Fruit fly (Drosophila melanogaster) whole organism, embryonic: ENCODE measurements around the gene bb8.

Experiments
- B-H2 ChIP-seq: fragments of 200-800 bp; sonication (Bioruptor generic); optimal IDR thresholded peaks from 2 replicates; lab custom pipeline; 2018; ENCODE audit warnings: missing biosample characterization, mild to moderate bottlenecking, missing genetic modification characterization
- Bteb2 ChIP-seq: fragments of 200-800 bp; sonication (Bioruptor generic); optimal IDR thresholded peaks from 2 replicates; lab custom pipeline; 2016; ENCODE audit warnings: missing biosample characterization, missing genetic modification characterization
- C15 ChIP-seq: fragments of 200-800 bp; sonication (Bioruptor generic); IDR thresholded peaks from 3 replicates; pipeline ENCODE4 v1.3.6; 2022; ENCODE audit warnings: missing biosample characterization, missing genetic modification characterization
- CG10147 ChIP-seq: fragments of 200-800 bp; sonication (Bioruptor generic); optimal IDR thresholded peaks from 2 replicates; lab custom pipeline; 2019; ENCODE audit warnings: missing biosample characterization, mild to moderate bottlenecking, missing genetic modification characterization, moderate library complexity
- CG12391 ChIP-seq: fragments of 200-800 bp; sonication (Bioruptor generic); optimal IDR thresholded peaks from 3 replicates; lab custom pipeline; 2018; ENCODE audit warnings: missing biosample characterization, mild to moderate bottlenecking, missing genetic modification characterization, moderate library complexity
- CG12659 ChIP-seq: fragments of 200-800 bp; sonication (Bioruptor generic); optimal IDR thresholded peaks from 3 replicates; lab custom pipeline; 2017; ENCODE audit warnings: mild to moderate bottlenecking, missing biosample characterization, missing genetic modification reagents, missing genetic modification characterization
- CG12942 ChIP-seq: fragments of 200-800 bp; sonication (Bioruptor generic); optimal IDR thresholded peaks from 3 replicates; lab custom pipeline; 2016; ENCODE audit warnings: missing biosample characterization, missing genetic modification characterization
- CG13287 ChIP-seq: fragments of 200-800 bp; sonication (Bioruptor generic); IDR thresholded peaks from 2 replicates; pipeline ENCODE4 v1.3.6; 2022; ENCODE audit warnings: missing biosample characterization, missing genetic modification characterization; ENCODE audit not compliant: partially characterized antibody
- CG17328 ChIP-seq: fragments of 200-800 bp; sonication (Bioruptor generic); IDR thresholded peaks from 2 replicates; pipeline ENCODE4 v1.3.6; 2022; ENCODE audit warnings: missing biosample characterization, missing genetic modification characterization
- CG2678 ChIP-seq: fragments of 200-800 bp; sonication (Bioruptor generic); optimal IDR thresholded peaks from 3 replicates; lab custom pipeline; 2019; ENCODE audit warnings: missing biosample characterization, mild to moderate bottlenecking, missing genetic modification characterization, moderate library complexity
- CG4854 ChIP-seq: fragments of 200-800 bp; sonication (Bioruptor generic); optimal IDR thresholded peaks from 2 replicates; lab custom pipeline; 2016; ENCODE audit warnings: missing biosample characterization, missing genetic modification characterization, inconsistent platforms
- CG6654 ChIP-seq: fragments of 200-800 bp; sonication (Bioruptor generic); optimal IDR thresholded peaks from 2 replicates; lab custom pipeline; 2017; ENCODE audit warnings: missing biosample characterization, mild to moderate bottlenecking, missing genetic modification characterization
- CG6765 ChIP-seq: fragments of 200-800 bp; sonication (Bioruptor generic); optimal IDR thresholded peaks from 3 replicates; lab custom pipeline; 2017; ENCODE audit warnings: missing biosample characterization, mild to moderate bottlenecking, missing genetic modification characterization
- CG8765 ChIP-seq: fragments of 200-800 bp; sonication (Bioruptor generic); IDR thresholded peaks from 2 replicates; pipeline ENCODE4 v1.3.6; 2022; ENCODE audit warnings: missing biosample characterization, missing genetic modification characterization
- CG8944 ChIP-seq: fragments of 200-800 bp; sonication (Bioruptor generic); optimal IDR thresholded peaks from 3 replicates; lab custom pipeline; 2016; ENCODE audit warnings: missing biosample characterization, missing genetic modification characterization
- CG9932 ChIP-seq: fragments of 200-800 bp; sonication (Bioruptor generic); IDR thresholded peaks from 2 replicates; pipeline ENCODE4 v1.3.6; 2022; ENCODE audit warnings: missing biosample characterization, missing genetic modification characterization
- Camta ChIP-seq: fragments of 200-800 bp; sonication (Bioruptor generic); optimal IDR thresholded peaks from 2 replicates; lab custom pipeline; 2016; ENCODE audit warnings: missing biosample characterization, missing genetic modification characterization
- Chrac-16 ChIP-seq: fragments of 200-800 bp; sonication (Bioruptor generic); optimal IDR thresholded peaks from 3 replicates; lab custom pipeline; 2016; ENCODE audit warnings: missing biosample characterization, missing genetic modification characterization
- Dek ChIP-seq: fragments of 200-800 bp; sonication (Bioruptor generic); optimal IDR thresholded peaks from 3 replicates; lab custom pipeline; 2019; ENCODE audit warnings: missing biosample characterization, mild to moderate bottlenecking, missing genetic modification characterization, moderate library complexity
- Dip3 ChIP-seq: fragments of 200-800 bp; sonication (Bioruptor generic); optimal IDR thresholded peaks from 3 replicates; lab custom pipeline; 2016; ENCODE audit warnings: missing biosample characterization, missing genetic modification characterization
- Drgx ChIP-seq: fragments of 200-800 bp; sonication (Bioruptor generic); IDR thresholded peaks from 2 replicates; pipeline ENCODE4 v1.3.6; 2022; ENCODE audit warnings: missing biosample characterization, missing genetic modification characterization
- Ets97D ChIP-seq: fragments of 200-800 bp; sonication (Bioruptor generic); optimal IDR thresholded peaks from 3 replicates; lab custom pipeline; 2016; ENCODE audit warnings: missing biosample characterization, missing genetic modification characterization
- Fer3 ChIP-seq: fragments of 200-800 bp; sonication (Bioruptor generic); optimal IDR thresholded peaks from 2 replicates; lab custom pipeline; 2018; ENCODE audit warnings: missing biosample characterization, mild to moderate bottlenecking, missing genetic modification characterization, moderate library complexity
- Jarid2 ChIP-seq: fragments of 200-800 bp; sonication (Bioruptor generic); optimal IDR thresholded peaks from 3 replicates; lab custom pipeline; 2017; ENCODE audit warnings: mild to moderate bottlenecking, missing biosample characterization, missing genetic modification reagents, missing genetic modification characterization
- Kr ChIP-seq: fragments of 200-800 bp; sonication (Bioruptor generic); optimal IDR thresholded peaks from 2 replicates; lab custom pipeline; 2017; ENCODE audit warnings: missing biosample characterization, mild to moderate bottlenecking, missing genetic modification characterization
- NfI ChIP-seq: fragments of 200-800 bp; sonication (Bioruptor generic); optimal IDR thresholded peaks from 3 replicates; lab custom pipeline; 2018; ENCODE audit warnings: missing biosample characterization, mild to moderate bottlenecking, missing genetic modification characterization, moderate library complexity
- Opbp ChIP-seq: fragments of 200-800 bp; sonication (Bioruptor generic); IDR thresholded peaks from 3 replicates; pipeline ENCODE4 v1.3.6; 2022; ENCODE audit warnings: missing biosample characterization, missing genetic modification characterization; ENCODE audit not compliant: partially characterized antibody
- Rfx ChIP-seq: fragments of 200-800 bp; sonication (Bioruptor generic); IDR thresholded peaks from 2 replicates; pipeline ENCODE4 v1.3.6; 2022; ENCODE audit warnings: missing biosample characterization, missing genetic modification characterization
- Rx ChIP-seq: fragments of 200-800 bp; sonication (Bioruptor generic); IDR thresholded peaks from 2 replicates; pipeline ENCODE4 v1.3.6; 2022; ENCODE audit warnings: missing biosample characterization, missing genetic modification characterization
- Taf1 ChIP-seq: fragments of 200-800 bp; sonication (Bioruptor generic); IDR thresholded peaks from 2 replicates; pipeline ENCODE4 v1.3.6; 2022; ENCODE audit warnings: missing biosample characterization, missing genetic modification characterization
- ac ChIP-seq: fragments of 200-800 bp; sonication (Bioruptor generic); optimal IDR thresholded peaks from 3 replicates; lab custom pipeline; 2017; ENCODE audit warnings: missing biosample characterization, mild to moderate bottlenecking, missing genetic modification characterization
- al ChIP-seq: fragments of 200-800 bp; sonication (Bioruptor generic); IDR thresholded peaks from 2 replicates; pipeline ENCODE4 v1.3.6; 2022; ENCODE audit warnings: missing biosample characterization, missing genetic modification characterization
- aop ChIP-seq: fragments of 200-800 bp; sonication (Bioruptor generic); IDR thresholded peaks from 2 replicates; pipeline ENCODE4 v1.3.6; 2022; ENCODE audit warnings: missing biosample characterization, missing genetic modification characterization
- cg ChIP-seq: fragments of 200-800 bp; sonication (Bioruptor generic); optimal IDR thresholded peaks from 3 replicates; lab custom pipeline; 2019; ENCODE audit warnings: missing biosample characterization, mild to moderate bottlenecking, missing genetic modification characterization, moderate library complexity
- gce ChIP-seq: fragments of 200-800 bp; sonication (Bioruptor generic); IDR thresholded peaks from 3 replicates; pipeline ENCODE4 v1.3.6; 2022; ENCODE audit warnings: missing biosample characterization, missing genetic modification characterization
- grau ChIP-seq: fragments of 200-800 bp; optimal IDR thresholded peaks from 3 replicates; lab custom pipeline; 2019; ENCODE audit warnings: missing biosample characterization, mild to moderate bottlenecking, missing genetic modification characterization, moderate library complexity
- grn ChIP-seq: fragments of 200-800 bp; sonication (Bioruptor generic); optimal IDR thresholded peaks from 3 replicates; lab custom pipeline; 2017; ENCODE audit warnings: missing biosample characterization, missing genetic modification characterization
- kni ChIP-seq: fragments of 200-800 bp; sonication (Bioruptor generic); optimal IDR thresholded peaks from 3 replicates; lab custom pipeline; 2017; ENCODE audit warnings: mild to moderate bottlenecking, missing biosample characterization, missing genetic modification reagents, missing genetic modification characterization
- lab ChIP-seq: fragments of 200-800 bp; sonication (Bioruptor generic); optimal IDR thresholded peaks from 3 replicates; lab custom pipeline; 2017; ENCODE audit warnings: missing biosample characterization, missing genetic modification characterization, mild to moderate bottlenecking, moderate library complexity, missing genetic modification reagents
- lilli ChIP-seq: fragments of 200-800 bp; sonication (Bioruptor generic); optimal IDR thresholded peaks from 3 replicates; lab custom pipeline; 2016; ENCODE audit warnings: missing biosample characterization, missing genetic modification characterization
- lmd ChIP-seq: fragments of 200-800 bp; sonication (Bioruptor generic); IDR thresholded peaks from 2 replicates; pipeline ENCODE4 v1.3.6; 2022; ENCODE audit warnings: missing biosample characterization, missing genetic modification characterization
- lov ChIP-seq, 2 experiments: fragments of 200-800 bp in 1 of 2; fragments of >200 bp in 1 of 2; sonication (Bioruptor generic) in 1 of 2; IDR thresholded peaks in 1 of 2; optimal IDR thresholded peaks in 1 of 2; 2 replicates in 1 of 2; 3 replicates in 1 of 2; pipeline versions ENCODE4 v1.3.6 to Lab custom; 2017 to 2022; ENCODE audit warnings: missing biosample characterization in 1 of 2, missing genetic modification characterization in 1 of 2
- nau ChIP-seq: fragments of 200-800 bp; sonication (Bioruptor generic); optimal IDR thresholded peaks from 3 replicates; lab custom pipeline; 2017; ENCODE audit warnings: missing biosample characterization, mild to moderate bottlenecking, missing genetic modification characterization, missing genetic modification reagents
- pb ChIP-seq: fragments of 200-800 bp; sonication (Bioruptor generic); optimal IDR thresholded peaks from 3 replicates; lab custom pipeline; 2016; ENCODE audit warnings: missing biosample characterization, missing genetic modification characterization
- peb ChIP-seq: fragments of 200-800 bp; sonication (Bioruptor generic); IDR thresholded peaks from 2 replicates; pipeline ENCODE4 v1.3.6; 2022; ENCODE audit warnings: missing biosample characterization, missing genetic modification characterization
- pfk ChIP-seq: fragments of 200-800 bp; sonication (Bioruptor generic); optimal IDR thresholded peaks from 2 replicates; lab custom pipeline; 2018; ENCODE audit warnings: missing biosample characterization, mild to moderate bottlenecking, missing genetic modification characterization, moderate library complexity
- prd ChIP-seq, 3 experiments: fragments of >200 bp in 2 of 3; fragments of 200-800 bp in 1 of 3; sonication (Bioruptor generic) in 1 of 3; optimal IDR thresholded peaks in 2 of 3; IDR thresholded peaks in 1 of 3; 2 replicates in 2 of 3; 3 replicates in 1 of 3; pipeline versions ENCODE4 v1.3.6 to Lab custom; 2017 to 2022; ENCODE audit warnings: missing biosample characterization in 1 of 3, missing genetic modification characterization in 1 of 3
- psq ChIP-seq: fragments of 200-800 bp; sonication (Bioruptor generic); optimal IDR thresholded peaks from 2 replicates; lab custom pipeline; 2017; ENCODE audit warnings: missing biosample characterization, missing genetic modification characterization
- sens-2 ChIP-seq: fragments of 200-800 bp; sonication (Bioruptor generic); IDR thresholded peaks from 2 replicates; pipeline ENCODE4 v1.3.6; 2022; ENCODE audit warnings: missing biosample characterization, missing genetic modification characterization
- usp ChIP-seq: fragments of >200 bp; optimal IDR thresholded peaks from 2 replicates; lab custom pipeline; 2017; ENCODE audit warnings: missing biosample characterization, missing genetic modification characterization

The bb8 gene

dm6 chr3R:23326292-23326691 is 36.3 kb upstream of the bb8 start (continued):
- TF ChIP-seq Kr = no peak
- peak; percentile 56 for TF ChIP-seq psq (GFP tag; lab: Kevin White, UChicago)
- TF ChIP-seq nau = peak; percentile 61
- peak; percentile 95 for TF ChIP-seq Drgx (GFP tag; lab: Robert Waterston, UW)
- peak; percentile 77 for TF ChIP-seq CG8765 (GFP tag; lab: Robert Waterston, UW)
- no peak for TF ChIP-seq CG13287 (GFP tag; lab: Robert Waterston, UW)
- peak; percentile 85 for TF ChIP-seq CG8944 (GFP tag; lab: Kevin White, UChicago)
- peak; percentile 53; the same call in 1 of the 2 replicates for TF ChIP-seq aop (GFP tag; lab: Robert Waterston, UW)
- peak; percentile 74 for TF ChIP-seq Fer3
- TF ChIP-seq C15 (GFP tag; lab: Robert Waterston, UW) = no peak
- no peak for TF ChIP-seq pfk (GFP tag; lab: Kevin White, UChicago)
- peak; percentile 81 for TF ChIP-seq Camta (GFP tag; lab: Kevin White, UChicago)
- TF ChIP-seq lab (GFP tag; lab: Kevin White, UChicago) = peak; percentile 88
- no peak for TF ChIP-seq usp (GFP tag; lab: Kevin White, UChicago)
- peak; percentile 70 for TF ChIP-seq Bteb2 (GFP tag; lab: Kevin White, UChicago)
- TF ChIP-seq Ets97D (GFP tag; lab: Kevin White, UChicago) = peak; percentile 63
- peak; percentile 86 for TF ChIP-seq CG2678 (tag; lab: Kevin White, UChicago)
- TF ChIP-seq prd (optimal IDR thresholded peaks at IDR 0.05; lab: Kevin White, UChicago) = no peak
- TF ChIP-seq prd (GFP tag; IDR thresholded peaks at IDR 0.05; lab: Robert Waterston, UW) = peak; percentile 87
- peak; percentile 41 for TF ChIP-seq CG6765 (GFP tag; lab: Kevin White, UChicago)
- TF ChIP-seq Opbp (GFP tag; lab: Robert Waterston, UW) = no peak
- TF ChIP-seq grn (GFP tag; lab: Kevin White, UChicago) = no peak
- TF ChIP-seq NfI (GFP tag; lab: Kevin White, UChicago) = peak; percentile 86
- no peak for TF ChIP-seq cg (GFP tag; lab: Kevin White, UChicago)
- peak; percentile 76 for TF ChIP-seq CG12659 (GFP tag; lab: Kevin White, UChicago)
- TF ChIP-seq lmd (GFP tag; lab: Robert Waterston, UW) = peak; percentile 86
- TF ChIP-seq Rfx = peak; percentile 87
- TF ChIP-seq CG10147 = peak; percentile 71
- TF ChIP-seq Chrac-16 (GFP tag; lab: Kevin White, UChicago) = peak; percentile 85
- peak; percentile 63 for TF ChIP-seq CG12942 (GFP tag; lab: Kevin White, UChicago)
- peak; percentile 62 for TF ChIP-seq CG6654 (GFP tag; lab: Kevin White, UChicago)
- TF ChIP-seq Dek (tag; lab: Kevin White, UChicago) = peak; percentile 69
- TF ChIP-seq ac (GFP tag; lab: Kevin White, UChicago) = peak; percentile 67
- TF ChIP-seq CG12391 (tag; lab: Kevin White, UChicago) = peak; percentile 89
- no peak for TF ChIP-seq kni (GFP tag; lab: Kevin White, UChicago)
- TF ChIP-seq CG9932 (GFP tag; lab: Robert Waterston, UW) = peak; percentile 60
- no peak for TF ChIP-seq B-H2 (GFP tag; lab: Kevin White, UChicago)
- TF ChIP-seq Dip3 (GFP tag; lab: Kevin White, UChicago) = peak; percentile 68
- peak; percentile 66 for TF ChIP-seq sens-2 (GFP tag; lab: Robert Waterston, UW)
- no peak for TF ChIP-seq lov (optimal IDR thresholded peaks at IDR 0.05; lab: Kevin White, UChicago)
- peak; percentile 85 for TF ChIP-seq lov (GFP tag; IDR thresholded peaks at IDR 0.05; lab: Robert Waterston, UW)
- peak; percentile 85 for TF ChIP-seq pb (GFP tag; lab: Kevin White, UChicago)
- TF ChIP-seq grau (tag; lab: Kevin White, UChicago) = peak; percentile 85
- peak; percentile 77 for TF ChIP-seq CG17328 (GFP tag; lab: Robert Waterston, UW)
- TF ChIP-seq peb (GFP tag; lab: Robert Waterston, UW) = peak; percentile 63; the same call in 1 of the 2 replicates
- TF ChIP-seq lilli (GFP tag; lab: Kevin White, UChicago) = peak; percentile 87
- 0 out of 3 replicates have a peak, but pooled peaks have one; percentile 47 for TF ChIP-seq gce (GFP tag; lab: Robert Waterston, UW)
- 0 out of 2 replicates have a peak, but pooled peaks have one; percentile 52 for TF ChIP-seq Taf1 (GFP tag; lab: Robert Waterston, UW)
- peak; percentile 58 for TF ChIP-seq al (GFP tag; lab: Robert Waterston, UW)
- peak; percentile 67 for TF ChIP-seq Rx (GFP tag; lab: Robert Waterston, UW)
- TF ChIP-seq CG4854 (GFP tag; lab: Kevin White, UChicago) = peak; percentile 69
- TF ChIP-seq Jarid2 (GFP tag; lab: Kevin White, UChicago) = peak; percentile 30
